Fruit fly (Drosophila melanogaster) whole organism, wandering third instar larva: ENCODE results near the gene MSAmiP.

ENCODE experiments used
- CG9705 ChIP-seq: fragments of 200-800 bp; sonication (Bioruptor generic); optimal IDR thresholded peaks from 2 replicates; lab custom pipeline; 2018; ENCODE audit warnings: missing biosample characterization, mild to moderate bottlenecking, missing genetic modification characterization
- Dfd ChIP-seq: fragments of >200 bp; optimal IDR thresholded peaks from 2 replicates; lab custom pipeline; 2017; ENCODE audit warnings: missing biosample characterization, missing genetic modification characterization
- HLH106 ChIP-seq: fragments of 200-800 bp; optimal IDR thresholded peaks from 3 replicates; lab custom pipeline; 2019; ENCODE audit warnings: missing biosample characterization, mild to moderate bottlenecking, missing genetic modification characterization, moderate library complexity
- Hr78 ChIP-seq: fragments of >200 bp; optimal IDR thresholded peaks from 2 replicates; lab custom pipeline; 2017; ENCODE audit warnings: missing biosample characterization, missing genetic modification characterization
- Hr83 ChIP-seq: fragments of 200-300 bp; sonication (Bioruptor generic); optimal IDR thresholded peaks from 2 replicates; lab custom pipeline; 2016; ENCODE audit warnings: missing biosample characterization, mild to moderate bottlenecking, missing genetic modification characterization, moderate library complexity; ENCODE audit not compliant: poor library complexity, severe bottlenecking
- Jra ChIP-seq: sonication (Bioruptor generic); optimal IDR thresholded peaks from 2 replicates; lab custom pipeline; 2016; ENCODE audit warnings: missing biosample characterization, missing genetic modification characterization
- Myc ChIP-seq: fragments of >200 bp; optimal IDR thresholded peaks from 2 replicates; lab custom pipeline; 2017
- Vsx2 ChIP-seq: fragments of 200-300, 225-300 bp; sonication (Bioruptor generic); optimal IDR thresholded peaks from 2 replicates; lab custom pipeline; 2018; ENCODE audit warnings: missing biosample characterization, missing genetic modification characterization; ENCODE audit not compliant: partially characterized antibody
- br ChIP-seq: fragments of 200-800 bp; sonication (Bioruptor generic); optimal IDR thresholded peaks from 2 replicates; lab custom pipeline; 2016; ENCODE audit warnings: missing biosample characterization, missing genetic modification characterization
- foxo ChIP-seq, 2 experiments: fragments of 200-800 bp; sonication (Bioruptor generic); optimal IDR thresholded peaks; 2 replicates in 1 of 2; 3 replicates in 1 of 2; lab custom pipeline; 2016 to 2017; ENCODE audit warnings: missing biosample characterization in 2 of 2, missing genetic modification characterization in 2 of 2
- lola ChIP-seq: fragments of >200 bp; optimal IDR thresholded peaks from 2 replicates; lab custom pipeline; 2017; ENCODE audit warnings: missing biosample characterization, missing genetic modification characterization
- psq ChIP-seq: fragments of 200-800 bp; sonication (Bioruptor generic); optimal IDR thresholded peaks from 3 replicates; lab custom pipeline; 2017; ENCODE audit warnings: missing biosample characterization, mild to moderate bottlenecking, missing genetic modification characterization, moderate library complexity
- sage ChIP-seq: fragments of 200-800 bp; sonication (Bioruptor generic); optimal IDR thresholded peaks from 2 replicates; lab custom pipeline; 2016; ENCODE audit warnings: missing biosample characterization, mild to moderate bottlenecking, missing genetic modification characterization

DNA sequence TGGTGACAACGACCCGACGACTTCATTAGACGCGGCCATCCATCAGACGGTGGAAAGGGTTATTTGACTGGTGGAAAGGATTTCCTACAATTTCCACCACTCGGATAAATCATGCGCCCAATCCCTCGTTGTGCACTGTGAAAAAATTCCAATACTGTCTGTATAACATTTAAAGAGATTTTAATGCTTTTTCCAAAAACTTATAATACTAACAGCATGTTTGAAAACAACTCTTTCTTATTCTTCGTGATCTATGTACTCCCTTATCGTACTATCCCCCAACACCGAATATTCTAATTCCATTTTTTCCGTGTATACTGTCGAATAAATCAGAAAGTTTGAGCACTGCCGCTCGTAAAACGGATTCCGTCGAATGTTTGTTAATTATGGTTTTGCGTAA, 60.1 kb downstream of the MSAmiP start:
- TF ChIP-seq Dfd, result no peak
- TF ChIP-seq Jra (GFP tag; lab: Kevin White, UChicago), result no peak
- no peak for TF ChIP-seq sage (GFP tag; lab: Kevin White, UChicago)
- no peak for TF ChIP-seq Myc (lab: Kevin White, UChicago)
- TF ChIP-seq br (GFP tag; lab: Kevin White, UChicago), result no peak
- no peak for TF ChIP-seq psq (GFP tag; lab: Kevin White, UChicago)
- TF ChIP-seq foxo (GFP tag; optimal IDR thresholded peaks at IDR 0.05; lab: Kevin White, UChicago), result no peak
- TF ChIP-seq HLH106 (tag; lab: Kevin White, UChicago), result no peak
- TF ChIP-seq CG9705 (GFP tag; lab: Kevin White, UChicago), result no peak
- no peak for TF ChIP-seq Hr83
- TF ChIP-seq Hr78, result no peak
- TF ChIP-seq Vsx2 (GFP tag; lab: Kevin White, UChicago), result no peak
- no peak for TF ChIP-seq lola (GFP tag; lab: Kevin White, UChicago)
